Worm (Caenorhabditis elegans) whole organism, L4 larva: ENCODE data around the gene srw-84.
A peak's percentile ranks its signal among the peaks of the same experiment; 100 is the strongest.

Source experiments
- D1046.2 ChIP-seq: fragments of 200-800 bp; sonication (Bioruptor generic); IDR thresholded peaks from 2 replicates; pipeline ENCODE4 v1.3.6; 2022; ENCODE audit warnings: missing genetic modification characterization, missing compliant biosample characterization
- F49E8.2 ChIP-seq: sonication (generic microtip); optimal IDR thresholded peaks from 2 replicates; lab custom pipeline; 2016; ENCODE audit warnings: missing compliant biosample characterization, mild to moderate bottlenecking, missing genetic modification characterization, borderline replicate concordance
- Y48G9A.11 ChIP-seq: fragments of 200-800 bp; sonication (Bioruptor generic); IDR thresholded peaks from 2 replicates; pipeline ENCODE4 v1.3.6; 2022; ENCODE audit warnings: missing genetic modification reagents, missing genetic modification characterization, missing compliant biosample characterization
- ZK337.2 ChIP-seq: fragments of 200-800 bp; sonication (Bioruptor generic); IDR thresholded peaks from 2 replicates; pipeline ENCODE4 v1.3.6; 2022; ENCODE audit warnings: missing genetic modification reagents, missing genetic modification characterization, missing compliant biosample characterization
- aha-1 ChIP-seq: fragments of 150-350 bp; peaks from one replicate; lab custom pipeline; 2014; ENCODE audit warnings: missing biosample characterization, missing genetic modification characterization
- ama-1 ChIP-seq: fragments of 150-350 bp; optimal IDR thresholded peaks from 2 replicates; lab custom pipeline; 2014; ENCODE audit warnings: inconsistent platforms, mixed read lengths
- ceh-20 ChIP-seq: fragments of 200-800 bp; sonication (Bioruptor generic); IDR thresholded peaks from 2 replicates; pipeline ENCODE4 v1.3.6; 2022; ENCODE audit warnings: missing genetic modification reagents, missing genetic modification characterization, missing compliant biosample characterization
- ceh-62 ChIP-seq: sonication (generic microtip); optimal IDR thresholded peaks from 2 replicates; lab custom pipeline; 2017; ENCODE audit warnings: missing biosample characterization, missing genetic modification characterization
- ces-1 ChIP-seq: fragments of 150-350 bp; sonication (generic microtip); optimal IDR thresholded peaks from 4 replicates; lab custom pipeline; 2014; ENCODE audit warnings: missing biosample characterization, missing genetic modification reagents, missing genetic modification characterization
- daf-16 ChIP-seq, 3 experiments: sonication (generic microtip); optimal IDR thresholded peaks; 2 replicates each; lab custom pipeline; 2016 to 2017; ENCODE audit warnings: missing genetic modification characterization in 3 of 3, missing genetic modification reagents in 3 of 3, mild to moderate bottlenecking in 2 of 3, missing compliant biosample characterization in 2 of 3, missing biosample characterization in 1 of 3, moderate library complexity in 1 of 3
- daf-19 ChIP-seq: fragments of 200-800 bp; sonication (Bioruptor generic); conservative IDR thresholded peaks from 2 replicates; pipeline ENCODE4 v1.3.6; 2022; ENCODE audit warnings: missing genetic modification characterization, missing compliant biosample characterization
- daf-8 ChIP-seq: fragments of 200-800 bp; sonication (Bioruptor generic); IDR thresholded peaks from 2 replicates; pipeline ENCODE4 v1.3.6; 2022; ENCODE audit warnings: missing genetic modification characterization, missing compliant biosample characterization
- dmd-6 ChIP-seq: fragments of 200-800 bp; sonication (Bioruptor generic); IDR thresholded peaks from 2 replicates; pipeline ENCODE4 v1.3.6; 2022; ENCODE audit warnings: missing genetic modification reagents, missing genetic modification characterization, missing compliant biosample characterization
- dmd-8 ChIP-seq: fragments of 200-800 bp; sonication (Bioruptor generic); IDR thresholded peaks from 2 replicates; pipeline ENCODE4 v1.3.6; 2022; ENCODE audit warnings: missing genetic modification characterization, missing compliant biosample characterization
- duxl-1 ChIP-seq: sonication (generic microtip); optimal IDR thresholded peaks from 2 replicates; lab custom pipeline; 2016; ENCODE audit warnings: mild to moderate bottlenecking, missing genetic modification characterization, moderate library complexity, missing compliant biosample characterization; ENCODE audit not compliant: poor library complexity
- dve-1 ChIP-seq: sonication (generic microtip); optimal IDR thresholded peaks from 2 replicates; lab custom pipeline; 2017; ENCODE audit warnings: antibody characterized with exemption, mild to moderate bottlenecking, missing genetic modification characterization, missing compliant biosample characterization; ENCODE audit not compliant: insufficient read depth
- hlh-11 ChIP-seq: fragments of 200-800 bp; sonication (Bioruptor generic); optimal IDR thresholded peaks from 2 replicates; lab custom pipeline; 2018; ENCODE audit warnings: mild to moderate bottlenecking, missing genetic modification characterization, missing compliant biosample characterization
- lim-7 ChIP-seq: fragments of 200-800 bp; sonication (Bioruptor generic); IDR thresholded peaks from 2 replicates; pipeline ENCODE4 v1.3.6; 2022; ENCODE audit warnings: missing genetic modification characterization, missing compliant biosample characterization
- lin-38 ChIP-seq: fragments of 200-800 bp; sonication (Bioruptor generic); IDR thresholded peaks from 2 replicates; pipeline ENCODE4 v1.3.6; 2022; ENCODE audit warnings: missing genetic modification reagents, missing genetic modification characterization, missing compliant biosample characterization
- lin-39 ChIP-seq: fragments of 150-350 bp; optimal IDR thresholded peaks from 2 replicates; lab custom pipeline; 2014; ENCODE audit warnings: missing biosample characterization, missing genetic modification reagents, missing genetic modification characterization
- lir-3 ChIP-seq: sonication (generic microtip); optimal IDR thresholded peaks from 2 replicates; lab custom pipeline; 2016; ENCODE audit warnings: mild to moderate bottlenecking, missing genetic modification characterization, missing compliant biosample characterization
- mep-1 ChIP-seq: fragments of 150-350 bp; sonication (generic microtip); optimal IDR thresholded peaks from 3 replicates; lab custom pipeline; 2014; ENCODE audit warnings: missing biosample characterization, missing genetic modification characterization
- mxl-2 ChIP-seq: fragments of 200-800 bp; sonication (Bioruptor generic); conservative IDR thresholded peaks from 2 replicates; pipeline ENCODE4 v1.3.6; 2022; ENCODE audit warnings: missing genetic modification reagents, missing genetic modification characterization, missing compliant biosample characterization
- nhr-10 ChIP-seq: fragments of 150-350 bp; optimal IDR thresholded peaks from 2 replicates; lab custom pipeline; 2014; ENCODE audit warnings: missing biosample characterization, missing genetic modification characterization
- nhr-11 ChIP-seq: fragments of 150-350 bp; optimal IDR thresholded peaks from 2 replicates; lab custom pipeline; 2014; ENCODE audit warnings: missing biosample characterization, missing genetic modification characterization
- nhr-28 ChIP-seq: fragments of 150-350 bp; optimal IDR thresholded peaks from 2 replicates; lab custom pipeline; 2014; ENCODE audit warnings: missing biosample characterization, missing genetic modification characterization
- nhr-48 ChIP-seq: sonication (generic microtip); optimal IDR thresholded peaks from 2 replicates; lab custom pipeline; 2016; ENCODE audit warnings: mild to moderate bottlenecking, missing genetic modification characterization, missing compliant biosample characterization
- nhr-6 ChIP-seq: fragments of 150-350 bp; optimal IDR thresholded peaks from 2 replicates; lab custom pipeline; 2014; ENCODE audit warnings: missing biosample characterization, missing genetic modification characterization
- pqm-1 ChIP-seq: sonication (generic microtip); optimal IDR thresholded peaks from 2 replicates; lab custom pipeline; 2017; ENCODE audit warnings: missing biosample characterization, missing genetic modification characterization
- snpc-4 ChIP-seq: fragments of 150-350 bp; optimal IDR thresholded peaks from 2 replicates; lab custom pipeline; 2014; ENCODE audit warnings: missing biosample characterization, missing genetic modification characterization
- unc-130 ChIP-seq: sonication (generic microtip); optimal IDR thresholded peaks from 2 replicates; lab custom pipeline; 2016; ENCODE audit warnings: missing genetic modification reagents, missing genetic modification characterization, missing compliant biosample characterization
- unc-62 ChIP-seq, 3 experiments: fragments of 150-350 bp in 1 of 3; sonication (generic microtip); optimal IDR thresholded peaks in 2 of 3; peaks in 1 of 3; 1 replicate in 1 of 3; 2 replicates in 2 of 3; lab custom pipeline; 2014 to 2017; ENCODE audit warnings: missing biosample characterization in 3 of 3, missing genetic modification characterization in 3 of 3, missing genetic modification reagents in 3 of 3, missing genotype in 1 of 3
- vab-7 ChIP-seq: fragments of 200-800 bp; sonication (Bioruptor generic); IDR thresholded peaks from 2 replicates; pipeline ENCODE4 v1.3.6; 2022; ENCODE audit warnings: missing genetic modification reagents, missing genetic modification characterization, missing compliant biosample characterization
- zfp-2 ChIP-seq: sonication (generic microtip); optimal IDR thresholded peaks from 2 replicates; lab custom pipeline; 2016; ENCODE audit warnings: mild to moderate bottlenecking, missing genetic modification characterization, missing compliant biosample characterization
- zfp-3 ChIP-seq: fragments of 200-800 bp; sonication (Bioruptor generic); conservative IDR thresholded peaks from 2 replicates; pipeline ENCODE4 v1.3.6; 2022; ENCODE audit warnings: missing genetic modification reagents, missing genetic modification characterization, missing compliant biosample characterization
- ztf-11 ChIP-seq: fragments of 150-350 bp; optimal IDR thresholded peaks from 2 replicates; lab custom pipeline; 2014; ENCODE audit warnings: missing biosample characterization, missing genetic modification characterization
- ztf-7 ChIP-seq: fragments of 150-350 bp; optimal IDR thresholded peaks from 2 replicates; lab custom pipeline; 2014; ENCODE audit warnings: missing biosample characterization, missing genetic modification characterization

srw-84 gene

DNA sequence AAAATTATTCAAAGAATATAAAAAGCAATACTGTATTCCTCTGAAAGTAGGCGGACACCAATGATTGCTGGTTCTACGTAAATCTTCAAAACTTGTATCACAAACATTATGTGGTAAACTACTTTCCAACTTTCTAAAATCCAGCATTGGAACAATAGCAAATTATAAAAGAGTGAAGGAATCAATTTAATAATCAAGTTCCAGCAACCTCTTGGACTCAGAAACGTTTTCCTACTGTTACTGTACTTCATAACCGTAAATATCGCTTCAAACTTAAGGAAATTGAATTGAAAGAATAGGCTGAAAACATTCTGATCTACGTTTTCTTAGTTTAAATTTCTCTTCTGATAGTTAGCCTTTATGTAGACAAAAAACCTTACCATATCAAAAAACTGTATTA, 22.6 kb downstream of the srw-84 start:
- TF ChIP-seq lin-38 (GFP tag; lab: Robert Waterston, UW) (no peak), nhr-11 (tag; lab: Kevin White, UChicago) (no peak), lim-7 (GFP tag; lab: Robert Waterston, UW) (no peak), unc-130 (GFP tag; lab: Kevin White, UChicago) (no peak), ztf-7 (tag; lab: Kevin White, UChicago) (no peak), hlh-11 (no peak), aha-1 (tag; lab: Kevin White, UChicago) (peak; percentile 60), lir-3 (tag; lab: Kevin White, UChicago) (no peak)

DNA sequence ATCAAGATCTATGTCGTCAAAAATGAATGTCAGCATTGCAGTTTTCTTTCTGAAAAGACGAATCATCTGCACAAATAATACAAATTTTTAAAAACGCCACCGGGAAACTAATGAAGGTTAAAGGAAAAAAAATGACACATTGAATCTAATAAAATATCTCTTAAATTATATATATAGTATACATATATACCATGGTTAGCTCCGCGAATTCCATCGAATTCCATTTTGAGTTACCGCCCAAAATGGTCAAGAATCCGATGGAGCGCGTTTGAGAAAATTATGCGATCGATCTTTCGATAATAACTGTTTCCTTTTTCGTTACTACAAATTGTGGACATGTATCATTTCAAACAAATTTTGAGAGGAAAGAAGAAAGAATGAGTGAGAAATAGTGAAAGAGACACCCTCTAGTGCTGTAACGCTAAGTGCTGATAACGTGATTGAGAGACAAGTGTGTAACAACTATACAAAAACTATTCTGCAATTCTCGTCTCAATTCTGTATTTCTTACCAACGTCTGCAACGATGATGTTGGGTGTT, 24.3 kb downstream of the srw-84 start, which contains the start of the genes C25F9.6 and C25F9.10:
Gene C25F9.6, minus strand, starts transcription at position 51 of the 540 bp plus-strand sequence.
Gene C25F9.10, plus strand, starts transcription at position 454 of the 540 bp plus-strand sequence.
- TF ChIP-seq nhr-28 (tag; lab: Kevin White, UChicago) = peak; percentile 63
- TF ChIP-seq daf-8 (GFP tag; lab: Robert Waterston, UW) = no peak
- TF ChIP-seq dve-1 (tag; lab: Kevin White, UChicago) = peak; percentile 18
- peak; percentile 62 for TF ChIP-seq pqm-1 (tag; lab: Kevin White, UChicago)
- peak; percentile 28 for TF ChIP-seq hlh-11
- TF ChIP-seq dmd-6 (GFP tag; lab: Robert Waterston, UW) = peak; percentile 55
- no peak for TF ChIP-seq nhr-11 (tag; lab: Kevin White, UChicago)
- TF ChIP-seq Y48G9A.11 (GFP tag; lab: Robert Waterston, UW) = no peak
- TF ChIP-seq unc-62 (GFP tag; optimal IDR thresholded peaks at IDR 0.05 in 1 of 2; lab: Kevin White, UChicago) = peak in 1 of 2 experiments; percentile 2
- TF ChIP-seq unc-62 (tag; optimal IDR thresholded peaks at IDR 0.05; lab: Kevin White, UChicago) = no peak
- TF ChIP-seq nhr-6 = no peak
- no peak for TF ChIP-seq dmd-8 (GFP tag; lab: Robert Waterston, UW)
- TF ChIP-seq daf-16 (GFP tag; optimal IDR thresholded peaks at IDR 0.05; lab: Kevin White, UChicago) = no peak
- TF ChIP-seq daf-16 (tag; optimal IDR thresholded peaks at IDR 0.05; lab: Kevin White, UChicago) = peak; percentile 65
- no peak for TF ChIP-seq ama-1
- no peak for TF ChIP-seq ztf-11
- peak; percentile 39 for TF ChIP-seq aha-1 (tag; lab: Kevin White, UChicago)

DNA sequence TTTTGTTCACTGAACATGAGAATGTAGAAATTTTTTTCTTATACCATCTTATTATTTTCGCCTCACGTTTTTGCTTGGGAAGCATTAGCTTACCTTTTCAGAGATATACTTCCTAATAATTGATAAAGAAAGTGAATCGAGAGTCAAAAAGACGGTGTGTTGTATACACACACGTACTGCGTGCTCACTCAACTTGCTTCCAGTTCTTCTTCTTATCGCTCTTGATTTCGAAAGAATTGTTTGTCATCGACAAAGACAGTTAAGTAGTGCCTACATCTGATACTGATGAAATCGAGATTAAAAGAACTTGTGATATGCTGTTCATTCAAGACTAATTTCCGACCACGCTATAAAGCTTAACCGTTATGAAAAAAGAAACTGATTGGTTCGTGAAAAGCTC, 29.6 kb downstream of the srw-84 start, which contains the start of gene C25F9.5:
Gene C25F9.5, minus strand, starts transcription at position 195 of the 400 bp plus-strand sequence.
- TF ChIP-seq nhr-10 (no peak), pqm-1 (tag; lab: Kevin White, UChicago) (peak; percentile 87), dmd-6 (GFP tag; lab: Robert Waterston, UW) (peak; percentile 53; the same call in 1 of the 2 replicates), dve-1 (tag; lab: Kevin White, UChicago) (peak; percentile 56), ceh-20 (GFP tag; lab: Robert Waterston, UW) (no peak), daf-16 (GFP tag; optimal IDR thresholded peaks at IDR 0.05; lab: Kevin White, UChicago) (no peak), daf-16 (tag; optimal IDR thresholded peaks at IDR 0.05; lab: Kevin White, UChicago) (peak; percentile 66), nhr-28 (tag; lab: Kevin White, UChicago) (peak; percentile 47), hlh-11 (peak; percentile 48), duxl-1 (tag; lab: Kevin White, UChicago) (peak; percentile 12)
- TF ChIP-seq, all 104 proteins: peak for 7

DNA sequence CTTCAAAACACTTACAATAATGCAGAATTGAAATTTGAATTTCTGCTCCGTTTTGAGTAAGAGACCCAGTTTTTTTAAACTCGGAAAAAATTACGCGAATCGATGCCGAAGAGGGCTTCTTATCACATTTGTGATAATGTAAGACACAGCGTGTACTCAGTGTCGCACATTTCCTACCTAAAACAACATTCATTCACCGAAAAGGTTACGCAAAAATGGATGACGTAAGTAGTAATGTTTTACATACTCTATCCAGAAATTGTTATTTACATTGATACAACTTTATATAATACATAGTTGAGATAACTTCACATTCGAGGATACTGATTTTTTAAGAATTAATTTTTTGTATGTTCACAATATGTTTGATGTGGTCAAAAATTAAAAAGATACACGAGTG, 35.4 kb downstream of the srw-84 start, which contains the start of the genes C25F9.4 and C25F9.9:
Gene C25F9.4, minus strand, starts transcription at position 101 of the 400 bp plus-strand sequence.
Gene C25F9.9, plus strand, starts transcription at position 137 of the 400 bp plus-strand sequence.
- TF ChIP-seq daf-16 (GFP tag; optimal IDR thresholded peaks at IDR 0.05; lab: Kevin White, UChicago) (no peak), daf-16 (tag; optimal IDR thresholded peaks at IDR 0.05; lab: Kevin White, UChicago) (peak; percentile 27), daf-19 (GFP tag; lab: Robert Waterston, UW) (no peak), ZK337.2 (GFP tag; lab: Robert Waterston, UW) (no peak), mep-1 (tag; lab: Kevin White, UChicago) (no peak), zfp-2 (tag; lab: Kevin White, UChicago) (no peak), snpc-4 (tag; lab: Kevin White, UChicago) (no peak), nhr-6 (no peak), unc-62 (GFP tag; optimal IDR thresholded peaks at IDR 0.05 in 1 of 2; lab: Kevin White, UChicago) (peak in 1 of 2 experiments; percentile 29), unc-62 (tag; optimal IDR thresholded peaks at IDR 0.05; lab: Kevin White, UChicago) (no peak), mxl-2 (GFP tag; lab: Robert Waterston, UW) (no peak), lin-39 (no peak), zfp-3 (GFP tag; lab: Robert Waterston, UW) (no peak), ces-1 (GFP tag; lab: Kevin White, UChicago) (no peak), pqm-1 (tag; lab: Kevin White, UChicago) (peak; percentile 41), ceh-62 (tag; lab: Kevin White, UChicago) (no peak), dmd-6 (GFP tag; lab: Robert Waterston, UW) (peak; percentile 36; the same call in 1 of the 2 replicates), lim-7 (GFP tag; lab: Robert Waterston, UW) (no peak), vab-7 (GFP tag; lab: Robert Waterston, UW) (no peak), ztf-7 (tag; lab: Kevin White, UChicago) (no peak), nhr-28 (tag; lab: Kevin White, UChicago) (peak; percentile 20), D1046.2 (no peak), F49E8.2 (tag; lab: Kevin White, UChicago) (no peak), nhr-48 (tag; lab: Kevin White, UChicago) (no peak)
